Fruit fly (Drosophila melanogaster) whole organism, embryonic: ENCODE data around the gene CG7320.
A peak's percentile ranks its signal among the peaks of the same experiment; 100 is the strongest.

Experiments used
- Asciz ChIP-seq: fragments of 200-800 bp; sonication (Bioruptor generic); optimal IDR thresholded peaks from 2 replicates; lab custom pipeline; 2017; ENCODE audit warnings: missing biosample characterization, mild to moderate bottlenecking, missing genetic modification characterization, missing genetic modification reagents
- Atf6 ChIP-seq: fragments of 200-800 bp; sonication (Bioruptor generic); IDR thresholded peaks from 2 replicates; pipeline ENCODE4 v1.3.6; 2022; ENCODE audit warnings: missing biosample characterization, missing genetic modification characterization
- Awh ChIP-seq: fragments of 200-800 bp; sonication (Bioruptor generic); IDR thresholded peaks from 2 replicates; pipeline ENCODE4, ENCODE4 v1.3.6; 2022; ENCODE audit warnings: missing biosample characterization, missing genetic modification characterization
- B-H1 ChIP-seq: fragments of 200-800 bp; sonication (Bioruptor generic); IDR thresholded peaks from 3 replicates; pipeline ENCODE4 v1.3.6; 2022; ENCODE audit warnings: missing biosample characterization, missing genetic modification characterization
- B-H2 ChIP-seq: fragments of 200-800 bp; sonication (Bioruptor generic); optimal IDR thresholded peaks from 2 replicates; lab custom pipeline; 2018; ENCODE audit warnings: missing biosample characterization, mild to moderate bottlenecking, missing genetic modification characterization
- CG10267 ChIP-seq: fragments of 200-800 bp; sonication (Bioruptor generic); optimal IDR thresholded peaks from 2 replicates; lab custom pipeline; 2018; ENCODE audit warnings: missing biosample characterization, mild to moderate bottlenecking, missing genetic modification characterization, moderate library complexity
- CG10366 ChIP-seq: fragments of 200-800 bp; sonication (Bioruptor generic); IDR thresholded peaks from 2 replicates; pipeline ENCODE4 v1.3.6; 2022; ENCODE audit warnings: missing biosample characterization, missing genetic modification characterization
- CG11085 ChIP-seq: fragments of 200-800 bp; sonication (Bioruptor generic); IDR thresholded peaks from 2 replicates; pipeline ENCODE4 v1.3.6; 2022; ENCODE audit warnings: missing biosample characterization, missing genetic modification characterization
- CG12659 ChIP-seq: fragments of 200-800 bp; sonication (Bioruptor generic); optimal IDR thresholded peaks from 3 replicates; lab custom pipeline; 2017; ENCODE audit warnings: mild to moderate bottlenecking, missing biosample characterization, missing genetic modification reagents, missing genetic modification characterization
- CG14710 ChIP-seq: fragments of 200-800 bp; sonication (Bioruptor generic); optimal IDR thresholded peaks from 3 replicates; lab custom pipeline; 2019; ENCODE audit warnings: missing biosample characterization, mild to moderate bottlenecking, missing genetic modification characterization, moderate library complexity
- CG15601 ChIP-seq: fragments of 200-800 bp; sonication (Bioruptor generic); optimal IDR thresholded peaks from 3 replicates; lab custom pipeline; 2019; ENCODE audit warnings: missing biosample characterization, mild to moderate bottlenecking, missing genetic modification characterization, moderate library complexity
- CG2202 ChIP-seq: fragments of 200-800 bp; sonication (Bioruptor generic); optimal IDR thresholded peaks from 2 replicates; lab custom pipeline; 2018; ENCODE audit warnings: missing biosample characterization, mild to moderate bottlenecking, missing genetic modification characterization
- CG33557 ChIP-seq: fragments of 200-800 bp; sonication (Bioruptor generic); optimal IDR thresholded peaks from 2 replicates; lab custom pipeline; 2019; ENCODE audit warnings: missing biosample characterization, mild to moderate bottlenecking, missing genetic modification characterization, moderate library complexity
- CG3407 ChIP-seq: fragments of 200-800 bp; sonication (Bioruptor generic); optimal IDR thresholded peaks from 2 replicates; lab custom pipeline; 2018; ENCODE audit warnings: missing biosample characterization, mild to moderate bottlenecking, missing genetic modification characterization
- CG4404 ChIP-seq: fragments of 200-800 bp; sonication (Bioruptor generic); IDR thresholded peaks from 2 replicates; pipeline ENCODE4 v1.3.6; 2022; ENCODE audit warnings: missing biosample characterization, missing genetic modification characterization
- CG4617 ChIP-seq: fragments of 200-800 bp; sonication (Bioruptor generic); optimal IDR thresholded peaks from 3 replicates; lab custom pipeline; 2016; ENCODE audit warnings: missing biosample characterization, missing genetic modification characterization, borderline replicate concordance
- CG6689 ChIP-seq: fragments of 200-800 bp; sonication (Bioruptor generic); IDR thresholded peaks from 2 replicates; pipeline ENCODE4 v1.3.6; 2022; ENCODE audit warnings: missing biosample characterization, missing genetic modification characterization
- CG9727 ChIP-seq: fragments of 200-800 bp; sonication (Bioruptor generic); optimal IDR thresholded peaks from 3 replicates; lab custom pipeline; 2017; ENCODE audit warnings: missing biosample characterization, mild to moderate bottlenecking, missing genetic modification characterization
- CkIIα-i1 ChIP-seq: fragments of 200-800 bp; sonication (Bioruptor generic); IDR thresholded peaks from 2 replicates; pipeline ENCODE4 v1.3.6; 2022; ENCODE audit warnings: missing biosample characterization, missing genetic modification characterization
- Ets65A ChIP-seq: fragments of 200-800 bp; sonication (Bioruptor generic); peaks from one replicate; lab custom pipeline; 2016; ENCODE audit warnings: missing biosample characterization, missing genetic modification characterization
- Fer3 ChIP-seq: fragments of 200-800 bp; sonication (Bioruptor generic); optimal IDR thresholded peaks from 2 replicates; lab custom pipeline; 2018; ENCODE audit warnings: missing biosample characterization, mild to moderate bottlenecking, missing genetic modification characterization, moderate library complexity
- H15 ChIP-seq: fragments of 200-800 bp; sonication (Bioruptor generic); IDR thresholded peaks from 3 replicates; pipeline ENCODE4 v1.3.6; 2022; ENCODE audit warnings: missing biosample characterization, missing genetic modification characterization
- MBD-R2 ChIP-seq: fragments of 200-800 bp; sonication (Bioruptor generic); IDR thresholded peaks from 2 replicates; pipeline ENCODE4 v1.3.6; 2022; ENCODE audit warnings: missing biosample characterization, missing genetic modification characterization
- Meics ChIP-seq: fragments of 200-800 bp; sonication (Bioruptor generic); optimal IDR thresholded peaks from 2 replicates; lab custom pipeline; 2017; ENCODE audit warnings: missing biosample characterization, mild to moderate bottlenecking, missing genetic modification characterization
- Oli ChIP-seq: fragments of 200-800 bp; sonication (Bioruptor generic); optimal IDR thresholded peaks from 2 replicates; lab custom pipeline; 2018; ENCODE audit warnings: missing biosample characterization, mild to moderate bottlenecking, missing genetic modification characterization, moderate library complexity
- Pdp1 ChIP-seq, 2 experiments: fragments of 200-800 bp; sonication (Bioruptor generic); optimal IDR thresholded peaks; 3 replicates each; lab custom pipeline; 2016; ENCODE audit warnings: missing biosample characterization in 2 of 2, missing genetic modification characterization in 2 of 2, mild to moderate bottlenecking in 1 of 2, moderate library complexity in 1 of 2
- Rfx ChIP-seq: fragments of 200-800 bp; sonication (Bioruptor generic); IDR thresholded peaks from 2 replicates; pipeline ENCODE4 v1.3.6; 2022; ENCODE audit warnings: missing biosample characterization, missing genetic modification characterization
- Xbp1 ChIP-seq: fragments of 200-800 bp; sonication (Bioruptor generic); optimal IDR thresholded peaks from 3 replicates; lab custom pipeline; 2016; ENCODE audit warnings: missing biosample characterization, mild to moderate bottlenecking, missing genetic modification characterization
- Xrp1 ChIP-seq: fragments of 200-800 bp; sonication (Bioruptor generic); IDR thresholded peaks from 2 replicates; pipeline ENCODE4 v1.3.6; 2022; ENCODE audit warnings: missing biosample characterization, missing genetic modification characterization
- ap ChIP-seq: fragments of 200-800 bp; sonication (Bioruptor generic); IDR thresholded peaks from 2 replicates; pipeline ENCODE4 v1.3.6; 2022; ENCODE audit warnings: missing biosample characterization, missing genetic modification characterization
- az2 ChIP-seq: fragments of 200-800 bp; sonication (Bioruptor generic); optimal IDR thresholded peaks from 3 replicates; lab custom pipeline; 2016; ENCODE audit warnings: missing biosample characterization, missing genetic modification characterization
- btn ChIP-seq: fragments of 200-800 bp; sonication (Bioruptor generic); optimal IDR thresholded peaks from 2 replicates; lab custom pipeline; 2016; ENCODE audit warnings: missing biosample characterization, missing genetic modification characterization
- caup ChIP-seq: fragments of 200-800 bp; sonication (Bioruptor generic); optimal IDR thresholded peaks from 3 replicates; lab custom pipeline; 2017; ENCODE audit warnings: missing biosample characterization, mild to moderate bottlenecking, missing genetic modification characterization, moderate library complexity; ENCODE audit not compliant: severe bottlenecking
- chif ChIP-seq, 2 experiments: fragments of 200-800 bp; sonication (Bioruptor generic); optimal IDR thresholded peaks; 3 replicates each; lab custom pipeline; 2016; ENCODE audit warnings: missing biosample characterization in 2 of 2, missing genetic modification characterization in 2 of 2
- dmrt11E ChIP-seq: fragments of 200-800 bp; sonication (Bioruptor generic); optimal IDR thresholded peaks from 3 replicates; lab custom pipeline; 2018; ENCODE audit warnings: missing biosample characterization, mild to moderate bottlenecking, missing genetic modification characterization, moderate library complexity
- dpn ChIP-seq, 2 experiments: fragments of 200-800 bp; sonication (Bioruptor generic); optimal IDR thresholded peaks; 3 replicates each; lab custom pipeline; 2016; ENCODE audit warnings: missing biosample characterization in 2 of 2, missing genetic modification characterization in 2 of 2
- fru ChIP-seq: fragments of >200 bp; optimal IDR thresholded peaks from 2 replicates; lab custom pipeline; 2017
- gem ChIP-seq: fragments of 200-800 bp; sonication (Bioruptor generic); optimal IDR thresholded peaks from 2 replicates; lab custom pipeline; 2019; ENCODE audit warnings: missing biosample characterization, mild to moderate bottlenecking, missing genetic modification characterization, moderate library complexity
- gsb-n ChIP-seq: fragments of 200-800 bp; sonication (Bioruptor generic); optimal IDR thresholded peaks from 3 replicates; lab custom pipeline; 2018; ENCODE audit warnings: missing biosample characterization, mild to moderate bottlenecking, missing genetic modification characterization
- hb ChIP-seq: fragments of 200-800 bp; sonication (Bioruptor generic); IDR thresholded peaks from 3 replicates; pipeline ENCODE4 v1.3.6; 2022; ENCODE audit warnings: missing biosample characterization, missing genetic modification characterization; ENCODE audit not compliant: partially characterized antibody
- insv ChIP-seq, 2 experiments: fragments of 200-800 bp; sonication (Bioruptor generic); optimal IDR thresholded peaks; 3 replicates each; lab custom pipeline; 2016 to 2018; ENCODE audit warnings: missing biosample characterization in 2 of 2, missing genetic modification characterization in 2 of 2
- lab ChIP-seq: fragments of 200-800 bp; sonication (Bioruptor generic); optimal IDR thresholded peaks from 3 replicates; lab custom pipeline; 2017; ENCODE audit warnings: missing biosample characterization, missing genetic modification characterization, mild to moderate bottlenecking, moderate library complexity, missing genetic modification reagents
- lola ChIP-seq, 3 experiments: fragments of >200 bp in 2 of 3; fragments of 200-800 bp in 1 of 3; sonication (Bioruptor generic) in 1 of 3; optimal IDR thresholded peaks; 2 replicates each; lab custom pipeline; 2017 to 2019; ENCODE audit warnings: missing biosample characterization in 3 of 3, missing genetic modification characterization in 3 of 3, mild to moderate bottlenecking in 1 of 3, moderate library complexity in 1 of 3
- maf-S ChIP-seq: fragments of 200-800 bp; sonication (Bioruptor generic); optimal IDR thresholded peaks from 2 replicates; lab custom pipeline; 2016; ENCODE audit warnings: missing biosample characterization, missing genetic modification characterization
- nom ChIP-seq: fragments of 200-800 bp; sonication (Bioruptor generic); optimal IDR thresholded peaks from 2 replicates; lab custom pipeline; 2017; ENCODE audit warnings: missing biosample characterization, missing genetic modification characterization, mild to moderate bottlenecking, moderate library complexity, missing genetic modification reagents
- pfk ChIP-seq: fragments of 200-800 bp; sonication (Bioruptor generic); optimal IDR thresholded peaks from 2 replicates; lab custom pipeline; 2018; ENCODE audit warnings: missing biosample characterization, mild to moderate bottlenecking, missing genetic modification characterization, moderate library complexity
- row ChIP-seq: fragments of 200-800 bp; sonication (Bioruptor generic); IDR thresholded peaks from 3 replicates; pipeline ENCODE4 v1.3.6; 2022; ENCODE audit warnings: missing biosample characterization, missing genetic modification characterization
- sens ChIP-seq: fragments of 200-800 bp; sonication (Bioruptor generic); peaks from one replicate; lab custom pipeline; 2016; ENCODE audit warnings: missing biosample characterization, missing genetic modification characterization
- sens-2 ChIP-seq: fragments of 200-800 bp; sonication (Bioruptor generic); IDR thresholded peaks from 2 replicates; pipeline ENCODE4 v1.3.6; 2022; ENCODE audit warnings: missing biosample characterization, missing genetic modification characterization
- unpg ChIP-seq: fragments of 200-800 bp; sonication (Bioruptor generic); optimal IDR thresholded peaks from 3 replicates; lab custom pipeline; 2018; ENCODE audit warnings: missing biosample characterization, mild to moderate bottlenecking, missing genetic modification characterization, moderate library complexity

Gene CG7320

DNA sequence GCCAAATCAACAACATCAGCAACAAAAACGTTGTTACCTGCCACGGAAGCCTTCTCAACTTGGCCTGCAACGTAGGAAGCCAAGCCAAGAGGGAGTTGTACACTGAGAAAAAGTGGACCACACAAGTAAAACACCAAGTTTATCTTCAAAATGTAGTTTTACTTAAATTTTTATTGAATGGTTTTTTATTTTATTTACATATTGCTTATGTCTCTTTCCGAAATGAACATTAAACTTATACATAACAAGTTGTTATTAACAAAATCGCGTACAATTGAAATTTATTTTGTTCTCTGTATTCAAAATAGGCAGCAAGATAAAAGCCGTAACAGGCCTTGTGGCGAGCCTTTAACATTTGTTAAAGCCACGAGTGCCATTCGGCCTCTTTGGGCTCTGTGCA, 47.5 kb downstream of the CG7320 start (continued):
- TF ChIP-seq az2 (GFP tag; lab: Kevin White, UChicago) (peak; percentile 17), CG15601 (no peak), CG2202 (no peak), row (GFP tag; lab: Robert Waterston, UW) (0 out of 3 replicates have a peak, but pooled peaks have one; percentile 12), insv (GFP tag; optimal IDR thresholded peaks at IDR 0.05; lab: Kevin White, UChicago) (no peak), dmrt11E (tag; lab: Kevin White, UChicago) (peak; percentile 42), pfk (GFP tag; lab: Kevin White, UChicago) (no peak), Asciz (GFP tag; lab: Kevin White, UChicago) (no peak), lola (GFP tag; optimal IDR thresholded peaks at IDR 0.05; lab: Kevin White, UChicago) (peak in 1 of 3 experiments; percentile 30), Xrp1 (GFP tag; lab: Robert Waterston, UW) (peak; percentile 50; the same call in 1 of the 2 replicates), Ets65A (GFP tag; lab: Kevin White, UChicago) (peak; percentile 53), Pdp1 (GFP tag; optimal IDR thresholded peaks at IDR 0.05; lab: Kevin White, UChicago) (no peak), CG14710 (tag; lab: Kevin White, UChicago) (peak; percentile 19), dpn (GFP tag; optimal IDR thresholded peaks at IDR 0.05; lab: Kevin White, UChicago) (no peak), CG9727 (GFP tag; lab: Kevin White, UChicago) (peak; percentile 25), chif (GFP tag; optimal IDR thresholded peaks at IDR 0.05; lab: Kevin White, UChicago) (peak in 1 of 2 experiments; percentile 9), CG6689 (GFP tag; lab: Robert Waterston, UW) (peak; percentile 33; the same call in 1 of the 2 replicates), unpg (GFP tag; lab: Kevin White, UChicago) (peak; percentile 13), gem (tag; lab: Kevin White, UChicago) (peak; percentile 10), sens (peak; percentile 77)

DNA sequence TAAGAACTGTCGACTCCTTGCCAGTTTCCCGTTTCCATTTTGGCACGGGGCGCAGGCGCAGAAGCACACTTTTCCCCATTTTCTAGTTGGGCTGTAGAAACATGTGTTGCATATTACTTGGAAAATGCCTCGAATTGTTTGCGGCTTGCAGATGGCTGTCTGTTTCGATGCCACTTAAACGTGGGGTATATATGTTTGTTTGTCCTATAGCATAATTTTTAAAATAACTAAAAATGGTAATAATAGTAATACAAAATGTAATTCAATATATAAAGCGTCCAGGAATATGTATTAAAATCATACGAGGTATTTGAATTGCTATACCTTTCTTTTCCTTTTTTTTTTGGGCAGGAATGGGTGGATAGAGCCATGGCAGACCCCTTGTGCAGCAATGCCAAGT, 49.4 kb downstream of the CG7320 start:
- TF ChIP-seq MBD-R2 (GFP tag; lab: Robert Waterston, UW): no peak
- TF ChIP-seq ap: peak; percentile 33
- TF ChIP-seq Rfx: no peak
- no peak for TF ChIP-seq fru (lab: Kevin White, UChicago)
- TF ChIP-seq Awh (GFP tag; lab: Robert Waterston, UW): 0 out of 2 replicates have a peak, but pooled peaks have one; percentile 26
- TF ChIP-seq CkIIα-i1 (GFP tag; lab: Robert Waterston, UW): no peak
- TF ChIP-seq maf-S: no peak
- no peak for TF ChIP-seq Atf6
- TF ChIP-seq Xbp1 (GFP tag; lab: Kevin White, UChicago): peak; percentile 52
- TF ChIP-seq CG4404 (GFP tag; lab: Robert Waterston, UW): peak; percentile 78
- TF ChIP-seq CG3407: peak; percentile 18
- peak; percentile 10 for TF ChIP-seq CG12659
- TF ChIP-seq CG33557 (GFP tag; lab: Kevin White, UChicago): peak; percentile 77
- TF ChIP-seq gsb-n (tag; lab: Kevin White, UChicago): peak; percentile 70
- TF ChIP-seq caup (GFP tag; lab: Kevin White, UChicago): no peak
- TF ChIP-seq btn (GFP tag; lab: Kevin White, UChicago): no peak
- no peak for TF ChIP-seq B-H2 (GFP tag; lab: Kevin White, UChicago)
- no peak for TF ChIP-seq Meics (GFP tag; lab: Kevin White, UChicago)
- peak; percentile 24; the same call in 1 of the 3 replicates for TF ChIP-seq B-H1 (GFP tag; lab: Robert Waterston, UW)
- peak; percentile 31; the same call in 1 of the 2 replicates for TF ChIP-seq CG10366 (GFP tag; lab: Robert Waterston, UW)
- TF ChIP-seq sens-2 (GFP tag; lab: Robert Waterston, UW): 0 out of 2 replicates have a peak, but pooled peaks have one; percentile 29
- TF ChIP-seq Oli (tag; lab: Kevin White, UChicago): peak; percentile 57
- no peak for TF ChIP-seq nom (GFP tag; lab: Kevin White, UChicago)
- TF ChIP-seq Fer3: peak; percentile 7
- TF ChIP-seq hb (GFP tag; lab: Robert Waterston, UW): no peak
- no peak for TF ChIP-seq CG11085 (GFP tag; lab: Robert Waterston, UW)
- TF ChIP-seq lab (GFP tag; lab: Kevin White, UChicago): no peak
- TF ChIP-seq CG10267: peak; percentile 75
- no peak for TF ChIP-seq CG4617 (GFP tag; lab: Kevin White, UChicago)
- TF ChIP-seq H15: peak; percentile 47; the same call in 1 of the 3 replicates
